Worm (Caenorhabditis elegans): ENCODE results near the gene ent-1.

ce11 chrIV:11622336-11622735 is 32.9 kb downstream of the ent-1 start:
- TF ChIP-seq dao-5 (tag; optimal IDR thresholded peaks at IDR 0.05) (no peak), him-1 (tag; optimal IDR thresholded peaks at IDR 0.05) (no peak)

Measured in whole organism, L4/young adult.